Worm (Caenorhabditis elegans) whole organism, early embryonic: ENCODE measurements around the gene K10C2.2.

Experiments used
- B0310.2 ChIP-seq: sonication (generic microtip); optimal IDR thresholded peaks from 2 replicates; lab custom pipeline; 2016; ENCODE audit warnings: mild to moderate bottlenecking, missing genetic modification characterization, missing compliant biosample characterization
- F13C5.2 ChIP-seq: sonication (generic microtip); optimal IDR thresholded peaks from 2 replicates; lab custom pipeline; 2017; ENCODE audit warnings: mild to moderate bottlenecking, missing genetic modification characterization, inconsistent platforms, missing compliant biosample characterization
- aly-1 ChIP-seq: sonication (generic microtip); optimal IDR thresholded peaks from 2 replicates; lab custom pipeline; 2016; ENCODE audit warnings: missing genetic modification characterization, missing compliant biosample characterization
- ama-1 ChIP-seq: fragments of 150-350 bp; optimal IDR thresholded peaks from 2 replicates; lab custom pipeline; 2014
- ceh-13 ChIP-seq: fragments of 200-800 bp; sonication (Bioruptor generic); optimal IDR thresholded peaks from 2 replicates; lab custom pipeline; 2018; ENCODE audit warnings: mild to moderate bottlenecking, missing genetic modification characterization, missing compliant biosample characterization
- ceh-36 ChIP-seq: sonication (generic microtip); optimal IDR thresholded peaks from 2 replicates; lab custom pipeline; 2016; ENCODE audit warnings: missing genetic modification characterization, inconsistent platforms, missing compliant biosample characterization
- ets-7 ChIP-seq: sonication (generic microtip); optimal IDR thresholded peaks from 2 replicates; lab custom pipeline; 2016; ENCODE audit warnings: missing genotype, missing genetic modification characterization, missing compliant biosample characterization
- flt-1 ChIP-seq: fragments of 200-800 bp; sonication (Bioruptor generic); IDR thresholded peaks from 2 replicates; pipeline ENCODE4 v1.3.6; 2022; ENCODE audit warnings: missing genetic modification characterization, missing compliant biosample characterization
- hmbx-1 ChIP-seq: sonication (generic microtip); optimal IDR thresholded peaks from 2 replicates; lab custom pipeline; 2016; ENCODE audit warnings: mild to moderate bottlenecking, missing genetic modification characterization, missing compliant biosample characterization
- hmg-4 ChIP-seq: fragments of 200-800 bp; sonication (Bioruptor generic); optimal IDR thresholded peaks from 2 replicates; lab custom pipeline; 2018; ENCODE audit warnings: mild to moderate bottlenecking, missing genetic modification characterization, missing compliant biosample characterization
- hnd-1 ChIP-seq: sonication (generic microtip); optimal IDR thresholded peaks from 2 replicates; lab custom pipeline; 2016; ENCODE audit warnings: missing genetic modification characterization, missing compliant biosample characterization
- pes-1 ChIP-seq: fragments of 200-800 bp; sonication (Bioruptor generic); IDR thresholded peaks from 2 replicates; pipeline ENCODE4 v1.3.6; 2022; ENCODE audit warnings: missing genetic modification reagents, missing genetic modification characterization, missing compliant biosample characterization
- scrt-1 ChIP-seq: fragments of 200-800 bp; sonication (Bioruptor generic); IDR thresholded peaks from 2 replicates; pipeline ENCODE4 v1.3.6; 2022; ENCODE audit warnings: missing genetic modification characterization, missing compliant biosample characterization
- sea-1 ChIP-seq: fragments of 200-800 bp; sonication (Bioruptor generic); conservative IDR thresholded peaks from 2 replicates; pipeline ENCODE4 v1.3.6; 2022; ENCODE audit warnings: missing genetic modification characterization, missing compliant biosample characterization
- tbx-11 ChIP-seq: fragments of 200-800 bp; sonication (Bioruptor generic); IDR thresholded peaks from 2 replicates; pipeline ENCODE4 v1.3.6; 2022; ENCODE audit warnings: missing genetic modification characterization, missing compliant biosample characterization
- tbx-37 ChIP-seq: fragments of 200-800 bp; sonication (Bioruptor generic); conservative IDR thresholded peaks from 2 replicates; pipeline ENCODE4 v1.3.6; 2022; ENCODE audit warnings: missing genetic modification reagents, missing genetic modification characterization, missing compliant biosample characterization
- tra-4 ChIP-seq: sonication (generic microtip); optimal IDR thresholded peaks from 2 replicates; lab custom pipeline; 2017; ENCODE audit warnings: missing genetic modification characterization, missing compliant biosample characterization

K10C2.2 gene

ce11 chrX:6429552-6429951 lies 4.0 kb downstream of the K10C2.2 start:
- no peak for TF ChIP-seq flt-1 (GFP tag; lab: Robert Waterston, UW)
- TF ChIP-seq ceh-36 (tag; lab: Kevin White, UChicago), result no peak
- no peak for TF ChIP-seq sea-1 (GFP tag; lab: Robert Waterston, UW)
- TF ChIP-seq ets-7, result no peak
- TF ChIP-seq hmbx-1 (tag; lab: Kevin White, UChicago), result no peak
- no peak for TF ChIP-seq B0310.2 (tag; lab: Kevin White, UChicago)
- no peak for TF ChIP-seq tbx-37 (GFP tag; lab: Robert Waterston, UW)
- TF ChIP-seq ceh-13 (GFP tag; lab: Kevin White, UChicago), result no peak

ce11 chrX:6427147-6427546 lies 6.4 kb downstream of the K10C2.2 start:
- no peak for TF ChIP-seq tra-4 (tag; lab: Kevin White, UChicago)
- no peak for TF ChIP-seq hmg-4 (GFP tag; lab: Kevin White, UChicago)
- TF ChIP-seq aly-1, result no peak
- TF ChIP-seq ceh-36 (tag; lab: Kevin White, UChicago), result no peak
- TF ChIP-seq B0310.2 (tag; lab: Kevin White, UChicago), result no peak
- TF ChIP-seq scrt-1 (GFP tag; lab: Robert Waterston, UW), result no peak
- TF ChIP-seq F13C5.2 (tag; lab: Kevin White, UChicago), result no peak
- no peak for TF ChIP-seq hnd-1
- no peak for TF ChIP-seq pes-1
- TF ChIP-seq ets-7, result no peak

ce11 chrX:6420681-6421080 lies 12.9 kb downstream of the K10C2.2 start, which contains the start of gene K10C2.12:
Gene K10C2.12 (minus strand): TSS chrX:6420781.
- TF ChIP-seq tra-4 (tag; lab: Kevin White, UChicago), result no peak
- no peak for TF ChIP-seq B0310.2 (tag; lab: Kevin White, UChicago)
- no peak for TF ChIP-seq ceh-36 (tag; lab: Kevin White, UChicago)
- no peak for TF ChIP-seq F13C5.2 (tag; lab: Kevin White, UChicago)
- TF ChIP-seq pes-1, result no peak
- no peak for TF ChIP-seq tbx-11 (GFP tag; lab: Robert Waterston, UW)
- no peak for TF ChIP-seq aly-1
- TF ChIP-seq ceh-13 (GFP tag; lab: Kevin White, UChicago), result no peak
- no peak for TF ChIP-seq sea-1 (GFP tag; lab: Robert Waterston, UW)
- TF ChIP-seq scrt-1 (GFP tag; lab: Robert Waterston, UW), result no peak
- TF ChIP-seq hmg-4 (GFP tag; lab: Kevin White, UChicago), result no peak
- TF ChIP-seq flt-1 (GFP tag; lab: Robert Waterston, UW), result no peak
- TF ChIP-seq hmbx-1 (tag; lab: Kevin White, UChicago), result no peak
- TF ChIP-seq ama-1 (lab: Kevin White, UChicago), result no peak
- TF ChIP-seq tbx-37 (GFP tag; lab: Robert Waterston, UW), result no peak
- no peak for TF ChIP-seq hnd-1
- TF ChIP-seq ets-7, result no peak

ce11 chrX:6419113-6419512 lies 14.5 kb downstream of the K10C2.2 start:
- TF ChIP-seq pes-1 (no peak), B0310.2 (tag; lab: Kevin White, UChicago) (no peak), F13C5.2 (tag; lab: Kevin White, UChicago) (no peak), ceh-36 (tag; lab: Kevin White, UChicago) (no peak), hmg-4 (GFP tag; lab: Kevin White, UChicago) (no peak), tbx-37 (GFP tag; lab: Robert Waterston, UW) (no peak), hmbx-1 (tag; lab: Kevin White, UChicago) (no peak), aly-1 (no peak)

- TF ChIP-seq tbx-11 (GFP tag; lab: Robert Waterston, UW), result no peak
- no peak for TF ChIP-seq aly-1
- TF ChIP-seq hmg-4 (GFP tag; lab: Kevin White, UChicago), result no peak
- TF ChIP-seq scrt-1 (GFP tag; lab: Robert Waterston, UW), result no peak
- no peak for TF ChIP-seq hnd-1
- no peak for TF ChIP-seq hmbx-1 (tag; lab: Kevin White, UChicago)
- TF ChIP-seq ama-1 (lab: Kevin White, UChicago), result no peak
- no peak for TF ChIP-seq pes-1
- TF ChIP-seq flt-1 (GFP tag; lab: Robert Waterston, UW), result no peak
- TF ChIP-seq tbx-37 (GFP tag; lab: Robert Waterston, UW), result no peak
- no peak for TF ChIP-seq ets-7
These were observed 17.1 kb downstream of the K10C2.2 start, which contains the start of gene T22E5.6 for ce11 chrX:6416357-6417087. Gene T22E5.6 (minus strand): TSS chrX:6416407.

- TF ChIP-seq tra-4 (tag; lab: Kevin White, UChicago) (no peak), ama-1 (lab: Kevin White, UChicago) (no peak), ets-7 (no peak), ceh-36 (tag; lab: Kevin White, UChicago) (no peak), B0310.2 (tag; lab: Kevin White, UChicago) (no peak), hmbx-1 (tag; lab: Kevin White, UChicago) (no peak), flt-1 (GFP tag; lab: Robert Waterston, UW) (no peak), hmg-4 (GFP tag; lab: Kevin White, UChicago) (no peak), pes-1 (no peak), sea-1 (GFP tag; lab: Robert Waterston, UW) (no peak), hnd-1 (no peak), scrt-1 (GFP tag; lab: Robert Waterston, UW) (no peak), aly-1 (no peak), ceh-13 (GFP tag; lab: Kevin White, UChicago) (no peak), F13C5.2 (tag; lab: Kevin White, UChicago) (no peak), tbx-37 (GFP tag; lab: Robert Waterston, UW) (no peak), tbx-11 (GFP tag; lab: Robert Waterston, UW) (no peak)
These were observed 20.0 kb downstream of the K10C2.2 start for ce11 chrX:6413583-6413982.

ce11 chrX:6412575-6412974 lies 21.0 kb downstream of the K10C2.2 start, which contains the start of gene T22E5.1:
Gene T22E5.1 (plus strand): TSS chrX:6412875.
- TF ChIP-seq B0310.2 (tag; lab: Kevin White, UChicago), result no peak
- no peak for TF ChIP-seq hmbx-1 (tag; lab: Kevin White, UChicago)
- TF ChIP-seq hnd-1, result no peak
- TF ChIP-seq ama-1 (lab: Kevin White, UChicago), result no peak
- no peak for TF ChIP-seq F13C5.2 (tag; lab: Kevin White, UChicago)
- TF ChIP-seq hmg-4 (GFP tag; lab: Kevin White, UChicago), result no peak
- TF ChIP-seq tra-4 (tag; lab: Kevin White, UChicago), result no peak
- no peak for TF ChIP-seq tbx-11 (GFP tag; lab: Robert Waterston, UW)
- no peak for TF ChIP-seq ets-7
- TF ChIP-seq flt-1 (GFP tag; lab: Robert Waterston, UW), result no peak
- no peak for TF ChIP-seq scrt-1 (GFP tag; lab: Robert Waterston, UW)
- no peak for TF ChIP-seq aly-1
- TF ChIP-seq tbx-37 (GFP tag; lab: Robert Waterston, UW), result no peak
- no peak for TF ChIP-seq ceh-36 (tag; lab: Kevin White, UChicago)
- TF ChIP-seq pes-1, result no peak
- TF ChIP-seq ceh-13 (GFP tag; lab: Kevin White, UChicago), result no peak
- no peak for TF ChIP-seq sea-1 (GFP tag; lab: Robert Waterston, UW)
